Worm (Caenorhabditis elegans) whole organism, late embryonic: ENCODE measurements around the gene galt-1.

Experiments
- F13H6.1 ChIP-seq: sonication (generic microtip); optimal IDR thresholded peaks from 2 replicates; lab custom pipeline; 2016; ENCODE audit warnings: missing genetic modification characterization, missing compliant biosample characterization
- T23F11.4 ChIP-seq: fragments of 200-800 bp; sonication (Bioruptor generic); optimal IDR thresholded peaks from 2 replicates; lab custom pipeline; 2018; ENCODE audit warnings: mild to moderate bottlenecking, missing genetic modification characterization, missing compliant biosample characterization
- Y22D7AL.16 ChIP-seq: sonication (generic microtip); optimal IDR thresholded peaks from 2 replicates; lab custom pipeline; 2016; ENCODE audit warnings: missing genetic modification characterization, missing compliant biosample characterization
- ama-1 ChIP-seq: fragments of 150-350 bp; optimal IDR thresholded peaks from 2 replicates; lab custom pipeline; 2014
- ceh-14 ChIP-seq: sonication (generic microtip); optimal IDR thresholded peaks from 2 replicates; lab custom pipeline; 2016; ENCODE audit warnings: missing genotype, missing genetic modification characterization, missing compliant biosample characterization
- ceh-18 ChIP-seq: sonication (generic microtip); optimal IDR thresholded peaks from 2 replicates; lab custom pipeline; 2016; ENCODE audit warnings: missing genetic modification characterization, missing compliant biosample characterization
- ceh-22 ChIP-seq: sonication (generic microtip); optimal IDR thresholded peaks from 2 replicates; lab custom pipeline; 2017; ENCODE audit warnings: missing biosample characterization, missing genetic modification characterization
- ceh-24 ChIP-seq: sonication (generic microtip); optimal IDR thresholded peaks from 2 replicates; lab custom pipeline; 2016; ENCODE audit warnings: mild to moderate bottlenecking, missing genetic modification characterization, missing compliant biosample characterization
- ceh-30 ChIP-seq: fragments of 150-350 bp; optimal IDR thresholded peaks from 2 replicates; lab custom pipeline; 2014; ENCODE audit warnings: missing biosample characterization, missing genetic modification characterization
- ceh-31 ChIP-seq: sonication (generic microtip); optimal IDR thresholded peaks from 2 replicates; lab custom pipeline; 2016; ENCODE audit warnings: missing genetic modification characterization, missing compliant biosample characterization
- ceh-34 ChIP-seq: sonication (generic microtip); optimal IDR thresholded peaks from 2 replicates; lab custom pipeline; 2016; ENCODE audit warnings: mild to moderate bottlenecking, missing genetic modification characterization, missing compliant biosample characterization
- ceh-9 ChIP-seq: sonication (generic microtip); optimal IDR thresholded peaks from 2 replicates; lab custom pipeline; 2016; ENCODE audit warnings: mild to moderate bottlenecking, missing genetic modification characterization, inconsistent platforms, missing compliant biosample characterization
- che-1 ChIP-seq: sonication (generic microtip); optimal IDR thresholded peaks from 2 replicates; lab custom pipeline; 2016; ENCODE audit warnings: mild to moderate bottlenecking, missing genetic modification characterization, missing compliant biosample characterization
- dve-1 ChIP-seq: sonication (generic microtip); optimal IDR thresholded peaks from 2 replicates; lab custom pipeline; 2017; ENCODE audit warnings: antibody characterized with exemption, mild to moderate bottlenecking, missing genetic modification characterization, missing compliant biosample characterization
- ets-4 ChIP-seq: sonication (generic microtip); optimal IDR thresholded peaks from 2 replicates; lab custom pipeline; 2016; ENCODE audit warnings: missing genetic modification characterization, missing compliant biosample characterization
- eyg-1 ChIP-seq: sonication (generic microtip); optimal IDR thresholded peaks from 2 replicates; lab custom pipeline; 2016; ENCODE audit warnings: missing genotype, missing genetic modification characterization, missing compliant biosample characterization
- fkh-10 ChIP-seq: fragments of 150-350 bp; optimal IDR thresholded peaks from 2 replicates; lab custom pipeline; 2014; ENCODE audit warnings: missing biosample characterization, missing genetic modification reagents, missing genetic modification characterization
- fkh-6 ChIP-seq: sonication (generic microtip); optimal IDR thresholded peaks from 2 replicates; lab custom pipeline; 2016; ENCODE audit warnings: missing genetic modification characterization, missing compliant biosample characterization
- hlh-15 ChIP-seq: sonication (generic microtip); optimal IDR thresholded peaks from 2 replicates; lab custom pipeline; 2016; ENCODE audit warnings: missing genetic modification characterization, missing compliant biosample characterization
- lin-11 ChIP-seq: fragments of 200-800 bp; sonication (Bioruptor generic); optimal IDR thresholded peaks from 2 replicates; lab custom pipeline; 2018; ENCODE audit warnings: mild to moderate bottlenecking, missing genetic modification characterization, missing compliant biosample characterization
- madf-2 ChIP-seq: sonication (generic microtip); optimal IDR thresholded peaks from 2 replicates; lab custom pipeline; 2017; ENCODE audit warnings: missing genetic modification characterization, missing compliant biosample characterization
- mec-3 ChIP-seq: sonication (generic microtip); optimal IDR thresholded peaks from 2 replicates; lab custom pipeline; 2016; ENCODE audit warnings: borderline replicate concordance, missing genetic modification characterization, missing compliant biosample characterization
- nfya-1 ChIP-seq: sonication (generic microtip); optimal IDR thresholded peaks from 2 replicates; lab custom pipeline; 2017; ENCODE audit warnings: missing genetic modification characterization, mild to moderate bottlenecking, missing compliant biosample characterization, antibody characterized with exemption, moderate library complexity
- nhr-11 ChIP-seq: fragments of 150-350 bp; optimal IDR thresholded peaks from 2 replicates; lab custom pipeline; 2014; ENCODE audit warnings: missing biosample characterization, missing genetic modification characterization
- nhr-232 ChIP-seq: sonication (generic microtip); optimal IDR thresholded peaks from 2 replicates; lab custom pipeline; 2016; ENCODE audit warnings: missing genetic modification characterization, missing compliant biosample characterization
- npax-4 ChIP-seq: sonication (generic microtip); optimal IDR thresholded peaks from 2 replicates; lab custom pipeline; 2016; ENCODE audit warnings: missing genetic modification characterization, missing compliant biosample characterization
- odd-2 ChIP-seq: sonication (generic microtip); optimal IDR thresholded peaks from 2 replicates; lab custom pipeline; 2017; ENCODE audit warnings: antibody characterized with exemption, mild to moderate bottlenecking, missing genetic modification characterization, missing compliant biosample characterization
- pat-9 ChIP-seq: fragments of 200-800 bp; sonication (Bioruptor generic); optimal IDR thresholded peaks from 2 replicates; lab custom pipeline; 2018; ENCODE audit warnings: mild to moderate bottlenecking, missing genetic modification characterization, moderate library complexity, missing compliant biosample characterization
- pax-1 ChIP-seq: fragments of 150-350 bp; optimal IDR thresholded peaks from 2 replicates; lab custom pipeline; 2014; ENCODE audit warnings: missing biosample characterization, missing genetic modification characterization
- pha-2 ChIP-seq: sonication (generic microtip); optimal IDR thresholded peaks from 2 replicates; lab custom pipeline; 2017; ENCODE audit warnings: mild to moderate bottlenecking, missing genetic modification characterization, missing compliant biosample characterization
- pha-4 ChIP-seq: fragments of 150-350 bp; optimal IDR thresholded peaks from 2 replicates; lab custom pipeline; 2018; ENCODE audit warnings: missing biosample characterization, missing genetic modification reagents, missing genetic modification characterization
- pros-1 ChIP-seq: fragments of 150-350 bp; optimal IDR thresholded peaks from 2 replicates; lab custom pipeline; 2014; ENCODE audit warnings: missing biosample characterization, missing genetic modification reagents, missing genetic modification characterization
- ref-2 ChIP-seq: sonication (generic microtip); optimal IDR thresholded peaks from 2 replicates; lab custom pipeline; 2016; ENCODE audit warnings: missing genetic modification characterization, missing compliant biosample characterization
- sox-2 ChIP-seq: fragments of 200-800 bp; sonication (Bioruptor generic); IDR thresholded peaks from 2 replicates; pipeline ENCODE4 v1.3.6; 2022; ENCODE audit warnings: missing genetic modification reagents, missing genetic modification characterization, missing compliant biosample characterization
- syd-9 ChIP-seq: sonication (generic microtip); optimal IDR thresholded peaks from 2 replicates; lab custom pipeline; 2016; ENCODE audit warnings: mild to moderate bottlenecking, missing genetic modification characterization, moderate library complexity, missing compliant biosample characterization
- ttx-3 ChIP-seq: sonication (generic microtip); optimal IDR thresholded peaks from 2 replicates; lab custom pipeline; 2016; ENCODE audit warnings: missing genetic modification reagents, missing genetic modification characterization, missing compliant biosample characterization
- unc-42 ChIP-seq: sonication (generic microtip); optimal IDR thresholded peaks from 2 replicates; lab custom pipeline; 2016; ENCODE audit warnings: missing genotype, missing genetic modification characterization, missing compliant biosample characterization
- unc-55 ChIP-seq: sonication (generic microtip); optimal IDR thresholded peaks from 2 replicates; lab custom pipeline; 2017; ENCODE audit warnings: missing biosample characterization, missing genetic modification reagents, missing genetic modification characterization
- ztf-16 ChIP-seq: sonication (generic microtip); optimal IDR thresholded peaks from 2 replicates; lab custom pipeline; 2017; ENCODE audit warnings: missing genetic modification characterization, missing compliant biosample characterization

galt-1 gene

DNA sequence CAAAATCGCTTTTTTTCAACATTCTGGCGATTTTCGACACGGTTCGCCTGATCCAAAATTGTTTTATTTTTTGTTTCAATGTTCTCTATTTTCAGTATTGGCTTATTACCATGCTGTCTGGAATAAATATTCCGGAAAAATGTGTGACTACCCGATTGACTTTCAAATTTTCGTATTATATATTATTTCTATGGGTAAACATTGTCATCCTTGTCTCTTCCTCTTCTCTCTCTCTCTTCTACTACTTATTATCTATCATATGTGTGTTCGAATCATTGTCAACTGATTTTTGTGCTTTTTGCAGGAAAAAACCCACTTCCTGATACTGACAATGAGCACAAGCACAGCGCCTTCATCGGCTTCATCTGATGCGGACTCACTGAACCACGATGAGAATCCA is 37.7 kb upstream of the galt-1 start, which contains the start of gene C04E6.7:
Gene C04E6.7 (plus strand): TSS at position 301 of the 400 bp plus-strand sequence.
- TF ChIP-seq syd-9 (tag; lab: Kevin White, UChicago) (no peak), ref-2 (no peak), nhr-11 (tag; lab: Kevin White, UChicago) (no peak), pros-1 (tag; lab: Kevin White, UChicago) (no peak), ceh-22 (tag; lab: Kevin White, UChicago) (no peak), ets-4 (tag; lab: Kevin White, UChicago) (no peak), Y22D7AL.16 (tag; lab: Kevin White, UChicago) (no peak), ttx-3 (no peak), mec-3 (tag; lab: Kevin White, UChicago) (no peak), pat-9 (tag; lab: Kevin White, UChicago) (no peak), unc-42 (no peak), ceh-30 (tag; lab: Kevin White, UChicago) (no peak), fkh-6 (tag; lab: Kevin White, UChicago) (no peak), nhr-232 (tag; lab: Kevin White, UChicago) (no peak), ceh-9 (no peak), madf-2 (tag; lab: Kevin White, UChicago) (no peak), fkh-10 (GFP tag; lab: Kevin White, UChicago) (no peak), npax-4 (tag; lab: Kevin White, UChicago) (no peak), T23F11.4 (GFP tag; lab: Kevin White, UChicago) (no peak), F13H6.1 (tag; lab: Kevin White, UChicago) (no peak)

DNA sequence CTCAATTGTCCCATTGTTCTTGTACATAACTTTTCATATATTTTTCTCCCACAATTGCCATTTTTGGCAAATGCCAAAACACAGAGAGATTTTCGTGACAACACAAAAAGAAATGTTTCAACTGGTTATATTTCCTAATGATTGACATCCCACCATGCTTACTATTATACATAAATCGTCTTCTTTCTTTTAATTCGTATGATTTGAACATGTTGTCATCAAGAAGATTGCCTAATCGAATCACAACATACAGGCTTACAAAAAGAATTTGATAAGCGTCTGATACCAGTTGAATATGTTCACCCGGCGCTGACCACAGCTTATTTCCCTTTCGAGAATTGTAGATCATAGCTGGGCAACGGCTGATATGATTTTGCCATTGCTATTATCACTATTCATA is 35.7 kb upstream of the galt-1 start, which contains the start of gene grd-9:
Gene grd-9 (plus strand): TSS at position 301 of the 400 bp plus-strand sequence.
- no peak for TF ChIP-seq ceh-31
- TF ChIP-seq ets-4 (tag; lab: Kevin White, UChicago) = no peak
- no peak for TF ChIP-seq ztf-16 (tag; lab: Kevin White, UChicago)
- no peak for TF ChIP-seq eyg-1 (tag; lab: Kevin White, UChicago)
- no peak for TF ChIP-seq sox-2 (GFP tag; lab: Robert Waterston, UW)
- no peak for TF ChIP-seq ceh-34 (tag; lab: Kevin White, UChicago)
- TF ChIP-seq madf-2 (tag; lab: Kevin White, UChicago) = no peak
- TF ChIP-seq dve-1 (tag; lab: Kevin White, UChicago) = no peak
- TF ChIP-seq pat-9 (tag; lab: Kevin White, UChicago) = no peak
- TF ChIP-seq ama-1 (lab: Kevin White, UChicago) = no peak
- TF ChIP-seq, all 69 proteins: peak for 0

DNA sequence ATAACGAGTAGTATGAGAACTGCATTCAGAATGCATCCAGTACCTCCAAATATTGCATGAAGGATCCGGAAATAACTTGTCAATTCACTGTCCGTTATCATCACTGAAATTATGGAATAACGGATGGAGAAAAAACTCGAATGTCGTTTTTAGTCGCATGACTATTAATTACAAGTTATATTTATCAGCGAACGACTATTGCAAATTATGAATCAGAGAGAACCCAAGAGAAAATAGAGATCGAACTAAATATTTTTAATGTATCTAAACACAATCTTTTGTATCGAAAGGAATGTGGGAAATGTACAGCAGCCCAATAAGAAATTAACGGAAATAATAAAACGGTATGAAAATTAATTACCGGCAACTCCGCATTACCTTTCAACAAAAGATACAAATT is 30.8 kb upstream of the galt-1 start, which contains the start of gene srd-16:
Gene srd-16 (minus strand): TSS at position 101 of the 400 bp plus-strand sequence.
- TF ChIP-seq pros-1 (tag; lab: Kevin White, UChicago) (no peak), unc-42 (no peak), fkh-6 (tag; lab: Kevin White, UChicago) (no peak), unc-55 (GFP tag; lab: Kevin White, UChicago) (no peak), che-1 (tag; lab: Kevin White, UChicago) (no peak), pat-9 (tag; lab: Kevin White, UChicago) (no peak), ceh-24 (tag; lab: Kevin White, UChicago) (no peak), nfya-1 (tag; lab: Kevin White, UChicago) (no peak)

DNA sequence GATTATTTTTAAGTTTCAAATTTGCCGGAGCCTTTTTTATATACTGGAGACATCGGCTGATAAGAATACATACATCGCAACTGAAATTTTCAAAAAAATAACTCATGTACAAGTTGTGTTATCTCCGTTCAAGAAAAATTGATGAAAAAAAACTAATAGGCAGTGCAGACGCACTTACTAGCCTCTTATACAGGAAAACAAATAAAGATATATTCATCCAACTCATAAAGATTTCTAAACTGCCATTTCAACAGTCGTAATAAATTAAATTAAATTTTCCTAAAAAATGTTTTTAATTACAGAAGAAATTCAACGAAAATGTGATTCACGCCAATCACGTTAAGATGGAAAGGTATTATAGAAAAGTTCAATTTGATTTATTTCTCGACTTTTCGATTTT is 28.9 kb upstream of the galt-1 start, which contains the start of gene C04E6.5:
Gene C04E6.5 (plus strand): TSS at position 301 of the 400 bp plus-strand sequence.
- TF ChIP-seq hlh-15 (tag; lab: Kevin White, UChicago) (no peak), ref-2 (no peak), lin-11 (tag; lab: Kevin White, UChicago) (no peak), dve-1 (tag; lab: Kevin White, UChicago) (no peak), ceh-18 (tag; lab: Kevin White, UChicago) (no peak), ceh-22 (tag; lab: Kevin White, UChicago) (no peak), che-1 (tag; lab: Kevin White, UChicago) (no peak), unc-55 (GFP tag; lab: Kevin White, UChicago) (no peak), ceh-14 (no peak), pha-4 (tag; lab: Kevin White, UChicago) (no peak), pax-1 (tag; lab: Kevin White, UChicago) (no peak), pha-2 (tag; lab: Kevin White, UChicago) (no peak), odd-2 (tag; lab: Kevin White, UChicago) (no peak), ceh-9 (no peak), ama-1 (lab: Kevin White, UChicago) (no peak)
